Fruit fly (Drosophila melanogaster) whole organism, prepupa: ENCODE measurements around the gene CG42781.

Experiments used
- Blimp-1 ChIP-seq: fragments of 200-800 bp; sonication (Bioruptor generic); optimal IDR thresholded peaks from 3 replicates; lab custom pipeline; 2017; ENCODE audit warnings: missing biosample characterization, missing genetic modification characterization, mild to moderate bottlenecking, moderate library complexity, missing genetic modification reagents
- CG10631 ChIP-seq: fragments of 200-800 bp; sonication (Bioruptor generic); optimal IDR thresholded peaks from 2 replicates; lab custom pipeline; 2016; ENCODE audit warnings: missing biosample characterization, missing genetic modification characterization
- CG11294 ChIP-seq: fragments of 200-800 bp; sonication (Bioruptor generic); IDR thresholded peaks from 2 replicates; pipeline ENCODE4 v1.3.6; 2022; ENCODE audit warnings: missing biosample characterization, missing genetic modification characterization
- CG11762 ChIP-seq: fragments of 200-800 bp; sonication (Bioruptor generic); optimal IDR thresholded peaks from 3 replicates; lab custom pipeline; 2016; ENCODE audit warnings: missing biosample characterization, missing genetic modification characterization; ENCODE audit not compliant: insufficient read depth
- CG11902 ChIP-seq: fragments of 200-800 bp; sonication (Bioruptor generic); optimal IDR thresholded peaks from 3 replicates; lab custom pipeline; 2016; ENCODE audit warnings: missing biosample characterization, missing genetic modification characterization
- CG1621 ChIP-seq: fragments of 200-800 bp; sonication (Bioruptor generic); optimal IDR thresholded peaks from 3 replicates; lab custom pipeline; 2018; ENCODE audit warnings: missing biosample characterization, mild to moderate bottlenecking, missing genetic modification characterization
- CG16779 ChIP-seq: fragments of 200-800 bp; sonication (Bioruptor generic); optimal IDR thresholded peaks from 3 replicates; lab custom pipeline; 2017; ENCODE audit warnings: missing biosample characterization, mild to moderate bottlenecking, missing genetic modification characterization
- CG3032 ChIP-seq: fragments of 200-800 bp; optimal IDR thresholded peaks from 2 replicates; lab custom pipeline; 2019; ENCODE audit warnings: missing biosample characterization, mild to moderate bottlenecking, missing genetic modification characterization, moderate library complexity
- CG31627 ChIP-seq: fragments of 200-800 bp; sonication (Bioruptor generic); optimal IDR thresholded peaks from 3 replicates; lab custom pipeline; 2016; ENCODE audit warnings: missing biosample characterization, missing genetic modification characterization
- CG34406 ChIP-seq: fragments of 200-800 bp; sonication (Bioruptor generic); optimal IDR thresholded peaks from 3 replicates; lab custom pipeline; 2016; ENCODE audit warnings: missing biosample characterization, missing genetic modification characterization
- CG3919 ChIP-seq: fragments of 200-800 bp; sonication (Bioruptor generic); optimal IDR thresholded peaks from 3 replicates; lab custom pipeline; 2016; ENCODE audit warnings: missing biosample characterization, missing genetic modification characterization
- CG4318 ChIP-seq: fragments of 200-800 bp; sonication (Bioruptor generic); optimal IDR thresholded peaks from 3 replicates; lab custom pipeline; 2017; ENCODE audit warnings: missing biosample characterization, mild to moderate bottlenecking, missing genetic modification characterization
- CG6163 ChIP-seq: fragments of 200-800 bp; sonication (Bioruptor generic); IDR thresholded peaks from 3 replicates; pipeline ENCODE4 v1.3.6; 2022; ENCODE audit warnings: missing biosample characterization, missing genetic modification characterization
- CG6276 ChIP-seq: fragments of 200-800 bp; sonication (Bioruptor generic); optimal IDR thresholded peaks from 2 replicates; lab custom pipeline; 2017; ENCODE audit warnings: missing biosample characterization, mild to moderate bottlenecking, missing genetic modification characterization
- CG6792 ChIP-seq: fragments of 200-800 bp; sonication (Bioruptor generic); optimal IDR thresholded peaks from 3 replicates; lab custom pipeline; 2016; ENCODE audit warnings: missing biosample characterization, missing genetic modification characterization
- CG6808 ChIP-seq: fragments of 200-800 bp; sonication (Bioruptor generic); optimal IDR thresholded peaks from 3 replicates; lab custom pipeline; 2017; ENCODE audit warnings: missing biosample characterization, missing genetic modification characterization, mild to moderate bottlenecking, moderate library complexity, missing genetic modification reagents
- CG7368 ChIP-seq: fragments of 200-800 bp; sonication (Bioruptor generic); optimal IDR thresholded peaks from 3 replicates; lab custom pipeline; 2016; ENCODE audit warnings: missing biosample characterization, missing genetic modification characterization
- CG8119 ChIP-seq: fragments of 200-800 bp; sonication (Bioruptor generic); IDR thresholded peaks from 3 replicates; pipeline ENCODE4 v1.3.6; 2022; ENCODE audit warnings: missing biosample characterization, missing genetic modification characterization
- CG8319 ChIP-seq: fragments of 200-800 bp; sonication (Bioruptor generic); optimal IDR thresholded peaks from 3 replicates; lab custom pipeline; 2016; ENCODE audit warnings: missing biosample characterization, missing genetic modification characterization
- CG8632 ChIP-seq: fragments of 200-800 bp; sonication (Bioruptor generic); optimal IDR thresholded peaks from 3 replicates; lab custom pipeline; 2016; ENCODE audit warnings: missing biosample characterization, missing genetic modification characterization
- Eip75B ChIP-seq: fragments of 200-800 bp; sonication (Bioruptor generic); optimal IDR thresholded peaks from 3 replicates; lab custom pipeline; 2016; ENCODE audit warnings: missing biosample characterization, missing genetic modification characterization
- Eip78C ChIP-seq: fragments of 200-800 bp; sonication (Bioruptor generic); peaks from one replicate; lab custom pipeline; 2016; ENCODE audit warnings: missing biosample characterization, missing genetic modification characterization
- Ets21C ChIP-seq: fragments of 200-800 bp; sonication (Bioruptor generic); optimal IDR thresholded peaks from 3 replicates; lab custom pipeline; 2016; ENCODE audit warnings: missing biosample characterization, missing genetic modification characterization
- Ets96B ChIP-seq: fragments of 200-800 bp; optimal IDR thresholded peaks from 2 replicates; lab custom pipeline; 2019; ENCODE audit warnings: missing biosample characterization, mild to moderate bottlenecking, missing genetic modification characterization, moderate library complexity
- Gug ChIP-seq: fragments of 200-800 bp; sonication (Bioruptor generic); IDR thresholded peaks from 2 replicates; pipeline ENCODE4 v1.3.6; 2022; ENCODE audit warnings: missing biosample characterization, missing genetic modification characterization
- Hr38 ChIP-seq: sonication (Bioruptor generic); optimal IDR thresholded peaks from 2 replicates; lab custom pipeline; 2016; ENCODE audit warnings: missing biosample characterization, missing genetic modification characterization
- Hr39 ChIP-seq: fragments of 200-800 bp; sonication (Bioruptor generic); optimal IDR thresholded peaks from 2 replicates; lab custom pipeline; 2016; ENCODE audit warnings: missing biosample characterization, missing genetic modification characterization
- Lpt ChIP-seq: fragments of 200-800 bp; sonication (Bioruptor generic); optimal IDR thresholded peaks from 3 replicates; lab custom pipeline; 2016; ENCODE audit warnings: missing biosample characterization, missing genetic modification characterization
- OdsH ChIP-seq: fragments of 200-800 bp; sonication (Bioruptor generic); optimal IDR thresholded peaks from 3 replicates; lab custom pipeline; 2016; ENCODE audit warnings: missing biosample characterization, missing genetic modification characterization
- Smox ChIP-seq: fragments of 200-800 bp; sonication (Bioruptor generic); optimal IDR thresholded peaks from 3 replicates; lab custom pipeline; 2016; ENCODE audit warnings: missing biosample characterization, missing genetic modification characterization
- Sox102F ChIP-seq: fragments of 200-800 bp; sonication (Bioruptor generic); optimal IDR thresholded peaks from 2 replicates; lab custom pipeline; 2016; ENCODE audit warnings: missing biosample characterization, mild to moderate bottlenecking, missing genetic modification characterization
- Sox14 ChIP-seq: fragments of 200-800 bp; sonication (Bioruptor generic); optimal IDR thresholded peaks from 3 replicates; lab custom pipeline; 2016; ENCODE audit warnings: missing biosample characterization, missing genetic modification characterization
- Sox15 ChIP-seq: fragments of 200-800 bp; sonication (Bioruptor generic); optimal IDR thresholded peaks from 3 replicates; lab custom pipeline; 2016; ENCODE audit warnings: missing biosample characterization, missing genetic modification characterization
- achi ChIP-seq: fragments of 200-800 bp; sonication (Bioruptor generic); optimal IDR thresholded peaks from 3 replicates; lab custom pipeline; 2016; ENCODE audit warnings: missing biosample characterization, missing genetic modification characterization
- acj6 ChIP-seq: fragments of 200-800 bp; sonication (Bioruptor generic); optimal IDR thresholded peaks from 3 replicates; lab custom pipeline; 2016; ENCODE audit warnings: missing biosample characterization, missing genetic modification characterization
- cyc ChIP-seq: fragments of 200-800 bp; sonication (Bioruptor generic); optimal IDR thresholded peaks from 3 replicates; lab custom pipeline; 2016; ENCODE audit warnings: missing biosample characterization, missing genetic modification characterization
- dsx ChIP-seq: fragments of 200-800 bp; optimal IDR thresholded peaks from 3 replicates; lab custom pipeline; 2019; ENCODE audit warnings: missing biosample characterization, mild to moderate bottlenecking, missing genetic modification characterization, moderate library complexity; ENCODE audit not compliant: poor library complexity, severe bottlenecking
- eg ChIP-seq: fragments of 200-800 bp; sonication (Bioruptor generic); IDR thresholded peaks from 3 replicates; pipeline ENCODE4 v1.3.6; 2022; ENCODE audit warnings: missing biosample characterization, missing genetic modification characterization
- esn ChIP-seq: fragments of 200-800 bp; sonication (Bioruptor generic); optimal IDR thresholded peaks from 2 replicates; lab custom pipeline; 2016; ENCODE audit warnings: missing biosample characterization, mild to moderate bottlenecking, missing genetic modification characterization, moderate library complexity
- fd59A ChIP-seq: fragments of 200-800 bp; sonication (Bioruptor generic); optimal IDR thresholded peaks from 2 replicates; lab custom pipeline; 2017; ENCODE audit warnings: missing biosample characterization, mild to moderate bottlenecking, missing genetic modification characterization, missing genetic modification reagents
- fd85E ChIP-seq: fragments of 200-800 bp; sonication (Bioruptor generic); optimal IDR thresholded peaks from 3 replicates; lab custom pipeline; 2016; ENCODE audit warnings: missing biosample characterization, missing genetic modification characterization
- fkh ChIP-seq: fragments of 200-800 bp; sonication (Bioruptor generic); optimal IDR thresholded peaks from 3 replicates; lab custom pipeline; 2017; ENCODE audit warnings: missing biosample characterization, mild to moderate bottlenecking, missing genetic modification characterization, moderate library complexity
- lz ChIP-seq: fragments of 200-800 bp; sonication (Bioruptor generic); optimal IDR thresholded peaks from 3 replicates; lab custom pipeline; 2016; ENCODE audit warnings: missing biosample characterization, missing genetic modification characterization
- net ChIP-seq: fragments of 200-800 bp; sonication (Bioruptor generic); optimal IDR thresholded peaks from 3 replicates; lab custom pipeline; 2016; ENCODE audit warnings: missing biosample characterization, missing genetic modification characterization
- pdm3 ChIP-seq: fragments of 200-800 bp; sonication (Bioruptor generic); optimal IDR thresholded peaks from 3 replicates; lab custom pipeline; 2016; ENCODE audit warnings: missing biosample characterization, missing genetic modification characterization
- salr ChIP-seq, 2 experiments: fragments of 200-800 bp; sonication (Bioruptor generic); optimal IDR thresholded peaks; 3 replicates each; lab custom pipeline; 2016 to 2018; ENCODE audit warnings: missing biosample characterization in 2 of 2, missing genetic modification characterization in 2 of 2, mild to moderate bottlenecking in 1 of 2
- spab ChIP-seq: fragments of 200-800 bp; sonication (Bioruptor generic); optimal IDR thresholded peaks from 2 replicates; lab custom pipeline; 2017; ENCODE audit warnings: missing biosample characterization, mild to moderate bottlenecking, missing genetic modification characterization, missing genetic modification reagents
- svp ChIP-seq: fragments of 200-800 bp; sonication (Bioruptor generic); peaks from one replicate; lab custom pipeline; 2016; ENCODE audit warnings: missing biosample characterization, missing genetic modification characterization
- topi ChIP-seq: fragments of 200-800 bp; sonication (Bioruptor generic); optimal IDR thresholded peaks from 3 replicates; lab custom pipeline; 2016; ENCODE audit warnings: missing biosample characterization, missing genetic modification characterization
- vri ChIP-seq: fragments of 200-800 bp; sonication (Bioruptor generic); optimal IDR thresholded peaks from 3 replicates; lab custom pipeline; 2016; ENCODE audit warnings: missing biosample characterization, mild to moderate bottlenecking, missing genetic modification characterization

CG42781 gene

dm6 chrX:7403074-7403473 is 20.3 kb upstream of the CG42781 start, which contains the start of gene CG15035:
TSS of gene CG15035 (minus strand) at chrX:7403174.
- no peak for TF ChIP-seq Ets21C
- TF ChIP-seq Gug (GFP tag; lab: Robert Waterston, UW) = no peak
- TF ChIP-seq vri (GFP tag; lab: Kevin White, UChicago) = no peak
- TF ChIP-seq Lpt (GFP tag; lab: Kevin White, UChicago) = no peak
- no peak for TF ChIP-seq CG10631
- no peak for TF ChIP-seq Smox (GFP tag; lab: Kevin White, UChicago)
- no peak for TF ChIP-seq CG3919 (GFP tag; lab: Kevin White, UChicago)
- TF ChIP-seq fd85E (GFP tag; lab: Kevin White, UChicago) = no peak

DNA sequence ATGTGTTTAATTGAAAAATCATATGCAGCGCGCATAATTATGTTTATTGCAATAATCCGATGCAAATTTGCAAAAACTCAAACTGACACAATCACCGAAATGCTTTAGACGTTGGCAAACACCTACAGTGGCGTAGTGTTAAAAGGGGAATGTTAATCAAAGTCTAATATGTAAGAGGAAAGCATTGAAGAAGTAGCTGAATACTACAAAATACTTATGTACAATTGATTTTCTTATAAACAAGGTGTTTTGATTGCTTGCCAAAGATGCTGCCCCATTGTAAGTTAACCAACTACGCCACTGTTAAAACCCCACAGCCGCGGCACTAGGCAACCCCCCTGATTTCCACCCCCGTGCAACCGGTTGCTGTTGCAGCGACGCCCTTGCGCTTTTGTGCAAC is 3.2 kb downstream of the CG42781 start:
- no peak for TF ChIP-seq CG8319
- TF ChIP-seq CG4318 (GFP tag; lab: Kevin White, UChicago) = no peak
- peak; percentile 21 for TF ChIP-seq Eip75B (GFP tag; lab: Kevin White, UChicago)
- peak; percentile 21 for TF ChIP-seq topi
- peak; percentile 2 for TF ChIP-seq CG10631
- no peak for TF ChIP-seq CG11762 (GFP tag; lab: Kevin White, UChicago)
- TF ChIP-seq achi = no peak
- peak; percentile 10 for TF ChIP-seq CG34406 (GFP tag; lab: Kevin White, UChicago)
- peak; percentile 36 for TF ChIP-seq CG3919 (GFP tag; lab: Kevin White, UChicago)
- no peak for TF ChIP-seq CG8119 (GFP tag; lab: Robert Waterston, UW)
- TF ChIP-seq salr (GFP tag; optimal IDR thresholded peaks at IDR 0.05; lab: Kevin White, UChicago) = peak in 1 of 2 experiments; percentile 5
- TF ChIP-seq CG6276 (GFP tag; lab: Kevin White, UChicago) = no peak
- peak; percentile 37 for TF ChIP-seq CG3032 (tag; lab: Kevin White, UChicago)
- TF ChIP-seq cyc (GFP tag; lab: Kevin White, UChicago) = peak; percentile 36
- TF ChIP-seq Blimp-1 (GFP tag; lab: Kevin White, UChicago) = no peak
- TF ChIP-seq Hr39 (GFP tag; lab: Kevin White, UChicago) = peak; percentile 22
- no peak for TF ChIP-seq Hr38 (GFP tag; lab: Kevin White, UChicago)
- TF ChIP-seq CG6792 (GFP tag; lab: Kevin White, UChicago) = peak; percentile 37
- peak; percentile 35; the same call in 1 of the 3 replicates for TF ChIP-seq eg (GFP tag; lab: Robert Waterston, UW)
- TF ChIP-seq CG6163 (GFP tag; lab: Robert Waterston, UW) = 0 out of 3 replicates have a peak, but pooled peaks have one; percentile 11
- no peak for TF ChIP-seq spab (GFP tag; lab: Kevin White, UChicago)
- peak; percentile 5 for TF ChIP-seq CG11902
- no peak for TF ChIP-seq Gug (GFP tag; lab: Robert Waterston, UW)
- TF ChIP-seq fd85E (GFP tag; lab: Kevin White, UChicago) = no peak
- peak; percentile 32 for TF ChIP-seq OdsH (GFP tag; lab: Kevin White, UChicago)
- peak; percentile 6 for TF ChIP-seq Ets21C
- no peak for TF ChIP-seq CG1621
- peak; percentile 16 for TF ChIP-seq dsx (GFP tag; lab: Kevin White, UChicago)
- TF ChIP-seq CG6808 (GFP tag; lab: Kevin White, UChicago) = peak; percentile 33
- no peak for TF ChIP-seq fkh (GFP tag; lab: Kevin White, UChicago)
- TF ChIP-seq Ets96B (tag; lab: Kevin White, UChicago) = peak; percentile 13
- TF ChIP-seq Sox15 = no peak
- TF ChIP-seq Sox14 (GFP tag; lab: Kevin White, UChicago) = peak; percentile 10
- TF ChIP-seq Lpt (GFP tag; lab: Kevin White, UChicago) = no peak
- no peak for TF ChIP-seq esn
- TF ChIP-seq CG16779 (tag; lab: Kevin White, UChicago) = no peak
- peak; percentile 34 for TF ChIP-seq CG31627 (GFP tag; lab: Kevin White, UChicago)
- TF ChIP-seq fd59A = peak; percentile 17
- no peak for TF ChIP-seq CG8632 (GFP tag; lab: Kevin White, UChicago)
- no peak for TF ChIP-seq CG11294
- TF ChIP-seq net (GFP tag; lab: Kevin White, UChicago) = no peak
- no peak for TF ChIP-seq CG7368 (GFP tag; lab: Kevin White, UChicago)
- TF ChIP-seq lz = peak; percentile 25
- peak; percentile 37 for TF ChIP-seq Sox102F (GFP tag; lab: Kevin White, UChicago)
- peak; percentile 74 for TF ChIP-seq Eip78C
- TF ChIP-seq svp (GFP tag; lab: Kevin White, UChicago) = peak; percentile 60
- TF ChIP-seq acj6 = no peak
- TF ChIP-seq pdm3 = peak; percentile 16
